Fruit fly (Drosophila melanogaster) whole organism, embryonic: ENCODE measurements around the gene Gmap.

Experiments used
- Atf3 ChIP-seq: fragments of 200-800 bp; sonication (Bioruptor generic); optimal IDR thresholded peaks from 3 replicates; lab custom pipeline; 2016; ENCODE audit warnings: missing biosample characterization, missing genetic modification characterization
- CG10147 ChIP-seq: fragments of 200-800 bp; sonication (Bioruptor generic); optimal IDR thresholded peaks from 2 replicates; lab custom pipeline; 2019; ENCODE audit warnings: missing biosample characterization, mild to moderate bottlenecking, missing genetic modification characterization, moderate library complexity
- CG11085 ChIP-seq: fragments of 200-800 bp; sonication (Bioruptor generic); IDR thresholded peaks from 2 replicates; pipeline ENCODE4 v1.3.6; 2022; ENCODE audit warnings: missing biosample characterization, missing genetic modification characterization
- CG11093 ChIP-seq: fragments of 200-800 bp; sonication (Bioruptor generic); IDR thresholded peaks from 3 replicates; pipeline ENCODE4 v1.3.6; 2022; ENCODE audit warnings: missing biosample characterization, missing genetic modification characterization
- CG11247 ChIP-seq: fragments of 200-800 bp; sonication (Bioruptor generic); IDR thresholded peaks from 2 replicates; pipeline ENCODE4 v1.3.6; 2022; ENCODE audit warnings: missing biosample characterization, missing genetic modification characterization
- CG11456 ChIP-seq: fragments of 200-800 bp; sonication (Bioruptor generic); IDR thresholded peaks from 3 replicates; pipeline ENCODE4 v1.3.6; 2022; ENCODE audit warnings: missing biosample characterization, missing genetic modification characterization
- CG12071 ChIP-seq: fragments of 200-800 bp; sonication (Bioruptor generic); optimal IDR thresholded peaks from 3 replicates; lab custom pipeline; 2018; ENCODE audit warnings: missing biosample characterization, mild to moderate bottlenecking, missing genetic modification characterization
- CG12299 ChIP-seq: fragments of 200-800 bp; sonication (Bioruptor generic); optimal IDR thresholded peaks from 2 replicates; lab custom pipeline; 2018; ENCODE audit warnings: missing biosample characterization, mild to moderate bottlenecking, missing genetic modification characterization
- CG12659 ChIP-seq: fragments of 200-800 bp; sonication (Bioruptor generic); optimal IDR thresholded peaks from 3 replicates; lab custom pipeline; 2017; ENCODE audit warnings: mild to moderate bottlenecking, missing biosample characterization, missing genetic modification reagents, missing genetic modification characterization
- CG15073 ChIP-seq: fragments of 200-800 bp; sonication (Bioruptor generic); optimal IDR thresholded peaks from 2 replicates; lab custom pipeline; 2016; ENCODE audit warnings: missing biosample characterization, missing genetic modification characterization
- CG1602 ChIP-seq: fragments of 200-800 bp; sonication (Bioruptor generic); optimal IDR thresholded peaks from 3 replicates; lab custom pipeline; 2016; ENCODE audit warnings: missing biosample characterization, missing genetic modification characterization
- CG32767 ChIP-seq: fragments of 200-800 bp; sonication (Bioruptor generic); IDR thresholded peaks from 2 replicates; pipeline ENCODE4 v1.3.6; 2022; ENCODE audit warnings: missing biosample characterization, missing genetic modification characterization
- CG34422 ChIP-seq: fragments of 200-800 bp; sonication (Bioruptor generic); IDR thresholded peaks from 3 replicates; pipeline ENCODE4 v1.3.6; 2022; ENCODE audit warnings: missing biosample characterization, missing genetic modification characterization
- CG3995 ChIP-seq: fragments of 200-800 bp; sonication (Bioruptor generic); optimal IDR thresholded peaks from 3 replicates; lab custom pipeline; 2016; ENCODE audit warnings: missing biosample characterization, missing genetic modification characterization
- CG43689 ChIP-seq: fragments of 200-800 bp; sonication (Bioruptor generic); IDR thresholded peaks from 2 replicates; pipeline ENCODE4 v1.3.6; 2022; ENCODE audit warnings: missing biosample characterization, missing genetic modification characterization
- CG4404 ChIP-seq: fragments of 200-800 bp; sonication (Bioruptor generic); IDR thresholded peaks from 2 replicates; pipeline ENCODE4 v1.3.6; 2022; ENCODE audit warnings: missing biosample characterization, missing genetic modification characterization
- CG4424 ChIP-seq: fragments of 200-800 bp; sonication (Bioruptor generic); optimal IDR thresholded peaks from 3 replicates; lab custom pipeline; 2016; ENCODE audit warnings: missing biosample characterization, missing genetic modification characterization
- CG4854 ChIP-seq: fragments of 200-800 bp; sonication (Bioruptor generic); optimal IDR thresholded peaks from 2 replicates; lab custom pipeline; 2016; ENCODE audit warnings: missing biosample characterization, missing genetic modification characterization, inconsistent platforms
- Dek ChIP-seq: fragments of 200-800 bp; sonication (Bioruptor generic); optimal IDR thresholded peaks from 3 replicates; lab custom pipeline; 2019; ENCODE audit warnings: missing biosample characterization, mild to moderate bottlenecking, missing genetic modification characterization, moderate library complexity
- Dp ChIP-seq: fragments of 200-800 bp; sonication (Bioruptor generic); optimal IDR thresholded peaks from 2 replicates; lab custom pipeline; 2018; ENCODE audit warnings: missing biosample characterization, mild to moderate bottlenecking, missing genetic modification characterization, moderate library complexity
- Drgx ChIP-seq: fragments of 200-800 bp; sonication (Bioruptor generic); IDR thresholded peaks from 2 replicates; pipeline ENCODE4 v1.3.6; 2022; ENCODE audit warnings: missing biosample characterization, missing genetic modification characterization
- Gsc ChIP-seq: fragments of 200-800 bp; sonication (Bioruptor generic); IDR thresholded peaks from 2 replicates; pipeline ENCODE4 v1.3.6; 2022; ENCODE audit warnings: missing biosample characterization, missing genetic modification characterization
- HLH3B ChIP-seq: fragments of 200-800 bp; sonication (Bioruptor generic); IDR thresholded peaks from 2 replicates; pipeline ENCODE4 v1.3.6; 2022; ENCODE audit warnings: missing biosample characterization, missing genetic modification characterization
- Lpt ChIP-seq: fragments of >200 bp; optimal IDR thresholded peaks from 2 replicates; lab custom pipeline; 2018; ENCODE audit warnings: missing biosample characterization, missing genetic modification characterization
- Nf-YA ChIP-seq: fragments of 200-800 bp; sonication (Bioruptor generic); IDR thresholded peaks from 2 replicates; pipeline ENCODE4 v1.3.6; 2022; ENCODE audit warnings: missing biosample characterization, missing genetic modification characterization
- Opbp ChIP-seq: fragments of 200-800 bp; sonication (Bioruptor generic); IDR thresholded peaks from 3 replicates; pipeline ENCODE4 v1.3.6; 2022; ENCODE audit warnings: missing biosample characterization, missing genetic modification characterization; ENCODE audit not compliant: partially characterized antibody
- Optix ChIP-seq: fragments of 200-800 bp; sonication (Bioruptor generic); IDR thresholded peaks from 3 replicates; pipeline ENCODE4 v1.3.6; 2022; ENCODE audit warnings: missing biosample characterization, missing genetic modification characterization
- Poxn ChIP-seq: fragments of 200-800 bp; sonication (Bioruptor generic); IDR thresholded peaks from 2 replicates; pipeline ENCODE4 v1.3.6; 2022; ENCODE audit warnings: missing biosample characterization, missing genetic modification characterization
- YL-1 ChIP-seq: fragments of 200-800 bp; sonication (Bioruptor generic); optimal IDR thresholded peaks from 3 replicates; lab custom pipeline; 2017; ENCODE audit warnings: missing biosample characterization, mild to moderate bottlenecking, missing genetic modification characterization
- abd-A ChIP-seq: fragments of 200-800 bp; sonication (Bioruptor generic); optimal IDR thresholded peaks from 3 replicates; lab custom pipeline; 2019; ENCODE audit warnings: missing biosample characterization, mild to moderate bottlenecking, missing genetic modification characterization, moderate library complexity
- caup ChIP-seq: fragments of 200-800 bp; sonication (Bioruptor generic); optimal IDR thresholded peaks from 3 replicates; lab custom pipeline; 2017; ENCODE audit warnings: missing biosample characterization, mild to moderate bottlenecking, missing genetic modification characterization, moderate library complexity; ENCODE audit not compliant: severe bottlenecking
- ci ChIP-seq: fragments of 200-800 bp; sonication (Bioruptor generic); IDR thresholded peaks from 3 replicates; pipeline ENCODE4 v1.3.6; 2022; ENCODE audit warnings: missing biosample characterization, missing genetic modification characterization
- da ChIP-seq: fragments of 200-800 bp; sonication (Bioruptor generic); optimal IDR thresholded peaks from 2 replicates; lab custom pipeline; 2016; ENCODE audit warnings: missing biosample characterization, missing genetic modification characterization
- danr ChIP-seq: fragments of 200-800 bp; sonication (Bioruptor generic); IDR thresholded peaks from 2 replicates; pipeline ENCODE4 v1.3.6; 2022; ENCODE audit warnings: missing biosample characterization, missing genetic modification characterization
- gsb-n ChIP-seq: fragments of 200-800 bp; sonication (Bioruptor generic); optimal IDR thresholded peaks from 3 replicates; lab custom pipeline; 2018; ENCODE audit warnings: missing biosample characterization, mild to moderate bottlenecking, missing genetic modification characterization
- mirr ChIP-seq: fragments of 200-800 bp; sonication (Bioruptor generic); optimal IDR thresholded peaks from 3 replicates; lab custom pipeline; 2018; ENCODE audit warnings: missing biosample characterization, mild to moderate bottlenecking, missing genetic modification characterization
- oc ChIP-seq: fragments of 200-800 bp; sonication (Bioruptor generic); optimal IDR thresholded peaks from 2 replicates; lab custom pipeline; 2018; ENCODE audit warnings: missing biosample characterization, mild to moderate bottlenecking, missing genetic modification characterization, moderate library complexity
- odd ChIP-seq: fragments of 200-800 bp; sonication (Bioruptor generic); optimal IDR thresholded peaks from 2 replicates; lab custom pipeline; 2017; ENCODE audit warnings: missing biosample characterization, mild to moderate bottlenecking, missing genetic modification characterization
- p53 ChIP-seq: fragments of 200-800 bp; sonication (Bioruptor generic); optimal IDR thresholded peaks from 2 replicates; lab custom pipeline; 2016; ENCODE audit warnings: missing biosample characterization, missing genetic modification characterization
- pan ChIP-seq, 4 experiments: fragments of >200 bp in 3 of 4; fragments of 200-800 bp in 1 of 4; sonication (Bioruptor generic) in 1 of 4; optimal IDR thresholded peaks in 3 of 4; IDR thresholded peaks in 1 of 4; 2 replicates each; pipeline versions ENCODE4 v1.3.6 to Lab custom; 2017 to 2022; ENCODE audit warnings: missing biosample characterization in 2 of 4, missing genetic modification characterization in 2 of 4, mixed read lengths in 1 of 4
- pho ChIP-seq: fragments of 200-800 bp; sonication (Bioruptor generic); optimal IDR thresholded peaks from 2 replicates; lab custom pipeline; 2016; ENCODE audit warnings: missing biosample characterization, missing genetic modification characterization
- seq ChIP-seq: fragments of 200-800 bp; sonication (Bioruptor generic); IDR thresholded peaks from 2 replicates; pipeline ENCODE4 v1.3.6; 2022; ENCODE audit warnings: missing biosample characterization, missing genetic modification characterization
- sim ChIP-seq: fragments of 200-800 bp; sonication (Bioruptor generic); IDR thresholded peaks from 2 replicates; pipeline ENCODE4 v1.3.6; 2022; ENCODE audit warnings: missing biosample characterization, missing genetic modification characterization
- so ChIP-seq: fragments of 200-800 bp; sonication (Bioruptor generic); IDR thresholded peaks from 3 replicates; pipeline ENCODE4 v1.3.6; 2022; ENCODE audit warnings: missing biosample characterization, missing genetic modification characterization
- stwl ChIP-seq: fragments of 200-800 bp; sonication (Bioruptor generic); optimal IDR thresholded peaks from 3 replicates; lab custom pipeline; 2018; ENCODE audit warnings: missing biosample characterization, mild to moderate bottlenecking, missing genetic modification characterization, moderate library complexity
- tin ChIP-seq: fragments of 200-800 bp; sonication (Bioruptor generic); optimal IDR thresholded peaks from 3 replicates; lab custom pipeline; 2016; ENCODE audit warnings: missing biosample characterization, missing genetic modification characterization
- toy ChIP-seq: fragments of 200-800 bp; sonication (Bioruptor generic); IDR thresholded peaks from 2 replicates; pipeline ENCODE4 v1.3.6; 2022; ENCODE audit warnings: missing biosample characterization, missing genetic modification characterization
- twi ChIP-seq: fragments of 200-800 bp; optimal IDR thresholded peaks from 2 replicates; lab custom pipeline; 2019; ENCODE audit warnings: missing biosample characterization, mild to moderate bottlenecking, missing genetic modification characterization, moderate library complexity
- tx ChIP-seq: fragments of 200-800 bp; sonication (Bioruptor generic); optimal IDR thresholded peaks from 2 replicates; lab custom pipeline; 2016; ENCODE audit warnings: missing biosample characterization, missing genetic modification characterization
- unpg ChIP-seq: fragments of 200-800 bp; sonication (Bioruptor generic); optimal IDR thresholded peaks from 3 replicates; lab custom pipeline; 2018; ENCODE audit warnings: missing biosample characterization, mild to moderate bottlenecking, missing genetic modification characterization, moderate library complexity
- usp ChIP-seq: fragments of >200 bp; optimal IDR thresholded peaks from 2 replicates; lab custom pipeline; 2017; ENCODE audit warnings: missing biosample characterization, missing genetic modification characterization
- z ChIP-seq: fragments of 200-800 bp; sonication (Bioruptor generic); IDR thresholded peaks from 3 replicates; pipeline ENCODE4 v1.3.6; 2022; ENCODE audit warnings: missing biosample characterization, missing genetic modification characterization
- zf30C ChIP-seq: fragments of 200-800 bp; sonication (Bioruptor generic); optimal IDR thresholded peaks from 3 replicates; lab custom pipeline; 2018; ENCODE audit warnings: missing biosample characterization, mild to moderate bottlenecking, missing genetic modification characterization

Gmap gene

DNA sequence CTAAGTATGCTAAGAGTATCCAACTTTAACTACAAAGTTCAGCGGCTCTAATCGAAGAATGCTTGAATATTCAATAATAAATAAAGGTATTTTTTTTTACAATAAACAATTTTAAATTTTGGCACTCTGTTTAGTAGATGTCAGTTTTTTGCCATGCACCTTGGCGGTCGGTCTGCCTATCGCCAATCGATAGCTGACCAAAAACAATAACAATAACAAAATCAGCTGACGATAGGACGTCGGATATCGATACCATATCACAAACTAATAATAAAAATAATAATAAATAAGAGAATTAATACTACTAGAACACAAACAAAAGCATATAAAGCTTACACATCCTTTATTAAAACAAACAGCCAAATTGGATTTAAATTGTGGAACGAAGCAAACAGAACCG is at the start of gene Gmap (continued):
- TF ChIP-seq Poxn (no peak), CG32767 (no peak), HLH3B (GFP tag; lab: Robert Waterston, UW) (no peak), CG4854 (no peak), odd (GFP tag; lab: Kevin White, UChicago) (no peak), CG1602 (GFP tag; lab: Kevin White, UChicago) (no peak), usp (no peak), CG15073 (GFP tag; lab: Kevin White, UChicago) (no peak), Gsc (GFP tag; lab: Robert Waterston, UW) (no peak), ci (GFP tag; lab: Robert Waterston, UW) (no peak), Optix (no peak), gsb-n (tag; lab: Kevin White, UChicago) (no peak), CG43689 (GFP tag; lab: Robert Waterston, UW) (no peak), CG11456 (no peak), Nf-YA (GFP tag; lab: Robert Waterston, UW) (no peak), CG34422 (no peak), Lpt (GFP tag; lab: Kevin White, UChicago) (no peak), mirr (GFP tag; lab: Kevin White, UChicago) (no peak), stwl (tag; lab: Kevin White, UChicago) (peak; percentile 54), unpg (no peak), CG12299 (tag; lab: Kevin White, UChicago) (no peak), tx (GFP tag; lab: Kevin White, UChicago) (no peak), tin (GFP tag; lab: Kevin White, UChicago) (no peak), caup (GFP tag; lab: Kevin White, UChicago) (no peak), twi (tag; lab: Kevin White, UChicago) (no peak), z (GFP tag; lab: Robert Waterston, UW) (no peak), sim (GFP tag; lab: Robert Waterston, UW) (no peak), CG12071 (no peak), CG11085 (no peak), da (GFP tag; lab: Kevin White, UChicago) (no peak), p53 (GFP tag; lab: Kevin White, UChicago) (no peak), Atf3 (no peak), CG10147 (GFP tag; lab: Kevin White, UChicago) (no peak), seq (GFP tag; lab: Robert Waterston, UW) (no peak), Drgx (GFP tag; lab: Robert Waterston, UW) (no peak), YL-1 (GFP tag; lab: Kevin White, UChicago) (peak; percentile 39), CG4404 (GFP tag; lab: Robert Waterston, UW) (no peak), CG4424 (GFP tag; lab: Kevin White, UChicago) (no peak), zf30C (no peak), Opbp (GFP tag; lab: Robert Waterston, UW) (peak; percentile 80; the same call in 2 of the 3 replicates), oc (tag; lab: Kevin White, UChicago) (no peak), CG11247 (GFP tag; lab: Robert Waterston, UW) (no peak), CG3995 (GFP tag; lab: Kevin White, UChicago) (no peak), so (no peak), CG12659 (GFP tag; lab: Kevin White, UChicago) (peak; percentile 15), pan (optimal IDR thresholded peaks at IDR 0.05; lab: Kevin White, UChicago) (no peak), pan (GFP tag; optimal IDR thresholded peaks at IDR 0.05 in 1 of 2, IDR thresholded peaks at IDR 0.05 in 1 of 2) (no peak), abd-A (tag; lab: Kevin White, UChicago) (no peak), toy (GFP tag; lab: Robert Waterston, UW) (no peak), CG11093 (GFP tag; lab: Robert Waterston, UW) (no peak), Dp (GFP tag; lab: Kevin White, UChicago) (peak; percentile 85), danr (GFP tag; lab: Robert Waterston, UW) (no peak), pho (no peak), Dek (tag; lab: Kevin White, UChicago) (no peak)
